Worm (Caenorhabditis elegans) whole organism, young adult: ENCODE data around the gene srbc-21.

ENCODE experiments used
- B0019.2 ChIP-seq: fragments of 200-800 bp; sonication (Bioruptor generic); conservative IDR thresholded peaks from 2 replicates; pipeline ENCODE4 v1.3.6; 2022; ENCODE audit warnings: missing genetic modification reagents, missing genetic modification characterization, missing compliant biosample characterization
- B0035.1 ChIP-seq: sonication (generic microtip); optimal IDR thresholded peaks from 2 replicates; lab custom pipeline; 2016; ENCODE audit warnings: missing genetic modification characterization, mild to moderate bottlenecking, missing compliant biosample characterization, missing genotype, missing genetic modification reagents
- B0261.1 ChIP-seq: sonication (generic microtip); optimal IDR thresholded peaks from 2 replicates; lab custom pipeline; 2016; ENCODE audit warnings: mild to moderate bottlenecking, missing genetic modification characterization, moderate library complexity, missing compliant biosample characterization
- D2030.7 ChIP-seq: fragments of 200-800 bp; sonication (Bioruptor generic); IDR thresholded peaks from 2 replicates; pipeline ENCODE4 v1.3.6; 2022; ENCODE audit warnings: missing genetic modification reagents, missing genetic modification characterization, missing compliant biosample characterization
- F10E7.11 ChIP-seq: sonication (generic microtip); optimal IDR thresholded peaks from 2 replicates; lab custom pipeline; 2017; ENCODE audit warnings: mild to moderate bottlenecking, missing genetic modification characterization, moderate library complexity, missing compliant biosample characterization
- F23B12.7 ChIP-seq: sonication (generic microtip); optimal IDR thresholded peaks from 2 replicates; lab custom pipeline; 2017; ENCODE audit warnings: missing genetic modification characterization, mild to moderate bottlenecking, missing compliant biosample characterization, antibody characterized with exemption, moderate library complexity; ENCODE audit not compliant: insufficient read depth
- F49E8.2 ChIP-seq: sonication (generic microtip); optimal IDR thresholded peaks from 3 replicates; lab custom pipeline; 2017; ENCODE audit warnings: missing genetic modification characterization, mild to moderate bottlenecking, missing compliant biosample characterization, antibody characterized with exemption, moderate library complexity; ENCODE audit not compliant: insufficient read depth
- F55B11.4 ChIP-seq: sonication (generic microtip); optimal IDR thresholded peaks from 2 replicates; lab custom pipeline; 2016; ENCODE audit warnings: missing compliant biosample characterization, missing genetic modification characterization, borderline replicate concordance; ENCODE audit not compliant: insufficient read depth
- F57A8.1 ChIP-seq: fragments of 200-800 bp; sonication (Bioruptor generic); optimal IDR thresholded peaks from 2 replicates; lab custom pipeline; 2018; ENCODE audit warnings: mild to moderate bottlenecking, missing genetic modification characterization, moderate library complexity, missing compliant biosample characterization
- T07F8.4 ChIP-seq: sonication (generic microtip); optimal IDR thresholded peaks from 2 replicates; lab custom pipeline; 2016; ENCODE audit warnings: mild to moderate bottlenecking, missing genetic modification characterization, moderate library complexity, missing compliant biosample characterization
- Y79H2A.3 ChIP-seq: fragments of 200-800 bp; sonication (Bioruptor generic); conservative IDR thresholded peaks from 2 replicates; pipeline ENCODE4 v1.3.6; 2022; ENCODE audit warnings: missing genetic modification reagents, missing genetic modification characterization, missing compliant biosample characterization
- ama-1 ChIP-seq, 3 experiments: fragments of 150-350 bp in 1 of 3; sonication (generic microtip) in 2 of 3; optimal IDR thresholded peaks; 2 replicates each; lab custom pipeline; 2014 to 2018; ENCODE audit warnings: missing biosample characterization in 2 of 3, missing genetic modification characterization in 2 of 3, missing genetic modification reagents in 2 of 3
- cebp-1 ChIP-seq, 2 experiments: fragments of 200-800 bp in 1 of 2; sonication (Bioruptor generic) in 1 of 2; sonication (generic microtip) in 1 of 2; IDR thresholded peaks in 1 of 2; optimal IDR thresholded peaks in 1 of 2; 2 replicates each; pipeline versions ENCODE4 v1.3.6 to Lab custom; 2017 to 2022; ENCODE audit warnings: missing compliant biosample characterization in 2 of 2, missing genetic modification characterization in 2 of 2, mild to moderate bottlenecking in 1 of 2, missing genetic modification reagents in 1 of 2, moderate library complexity in 1 of 2
- cebp-2 ChIP-seq: fragments of 200-800 bp; sonication (Bioruptor generic); IDR thresholded peaks from 2 replicates; pipeline ENCODE4 v1.3.6; 2022; ENCODE audit warnings: missing genetic modification characterization, missing compliant biosample characterization
- ceh-100 ChIP-seq: fragments of 200-800 bp; sonication (Bioruptor generic); IDR thresholded peaks from 2 replicates; pipeline ENCODE4 v1.3.6; 2022; ENCODE audit warnings: missing genetic modification reagents, missing genetic modification characterization, missing compliant biosample characterization
- ceh-27 ChIP-seq: fragments of 200-800 bp; sonication (Bioruptor generic); optimal IDR thresholded peaks from 2 replicates; lab custom pipeline; 2018; ENCODE audit warnings: mild to moderate bottlenecking, missing genetic modification characterization, moderate library complexity, missing compliant biosample characterization
- ceh-40 ChIP-seq: fragments of 200-800 bp; sonication (Bioruptor generic); IDR thresholded peaks from 2 replicates; pipeline ENCODE4 v1.3.6; 2022; ENCODE audit warnings: missing genetic modification characterization, missing compliant biosample characterization
- ceh-58 ChIP-seq: fragments of 200-800 bp; sonication (Bioruptor generic); IDR thresholded peaks from 2 replicates; pipeline ENCODE4 v1.3.6; 2022; ENCODE audit warnings: missing genetic modification characterization, missing compliant biosample characterization
- dpff-1 ChIP-seq: sonication (generic microtip); optimal IDR thresholded peaks from 2 replicates; lab custom pipeline; 2017; ENCODE audit warnings: mild to moderate bottlenecking, missing genetic modification characterization, missing compliant biosample characterization
- efl-1 ChIP-seq: fragments of 150-350 bp; optimal IDR thresholded peaks from 2 replicates; lab custom pipeline; 2014; ENCODE audit warnings: missing biosample characterization, missing genetic modification reagents, missing genetic modification characterization
- egl-44 ChIP-seq: fragments of 200-800 bp; sonication (Bioruptor generic); IDR thresholded peaks from 2 replicates; pipeline ENCODE4 v1.3.6; 2022; ENCODE audit warnings: missing genetic modification reagents, missing genetic modification characterization, missing compliant biosample characterization
- egrh-3 ChIP-seq: fragments of 200-800 bp; sonication (Bioruptor generic); IDR thresholded peaks from 2 replicates; pipeline ENCODE4 v1.3.6; 2022; ENCODE audit warnings: missing genetic modification reagents, missing genetic modification characterization, missing compliant biosample characterization
- hsf-1 ChIP-seq: fragments of 200-800 bp; sonication (Bioruptor generic); IDR thresholded peaks from 2 replicates; pipeline ENCODE4 v1.3.6; 2022; ENCODE audit warnings: missing genetic modification reagents, missing genetic modification characterization, missing compliant biosample characterization
- lsl-1 ChIP-seq: fragments of 200-800 bp; sonication (Bioruptor generic); optimal IDR thresholded peaks from 2 replicates; lab custom pipeline; 2018; ENCODE audit warnings: mild to moderate bottlenecking, missing genetic modification characterization, moderate library complexity, missing compliant biosample characterization
- lsy-27 ChIP-seq: sonication (generic microtip); optimal IDR thresholded peaks from 2 replicates; lab custom pipeline; 2017; ENCODE audit warnings: missing genetic modification characterization, mild to moderate bottlenecking, missing compliant biosample characterization, antibody characterized with exemption, missing genotype, borderline replicate concordance; ENCODE audit not compliant: insufficient read depth
- madf-3 ChIP-seq: fragments of 200-800 bp; sonication (Bioruptor generic); IDR thresholded peaks from 2 replicates; pipeline ENCODE4 v1.3.6; 2022; ENCODE audit warnings: missing genetic modification reagents, missing genetic modification characterization, missing compliant biosample characterization
- madf-8 ChIP-seq: fragments of 200-800 bp; sonication (Bioruptor generic); conservative IDR thresholded peaks from 2 replicates; pipeline ENCODE4 v1.3.6; 2022; ENCODE audit warnings: missing genetic modification reagents, missing genetic modification characterization, missing compliant biosample characterization
- mel-28 ChIP-seq: sonication (generic microtip); optimal IDR thresholded peaks from 2 replicates; lab custom pipeline; 2016; ENCODE audit warnings: borderline replicate concordance, mild to moderate bottlenecking, missing genetic modification characterization, missing compliant biosample characterization
- nfya-1 ChIP-seq: sonication (generic microtip); optimal IDR thresholded peaks from 2 replicates; lab custom pipeline; 2017; ENCODE audit warnings: antibody characterized with exemption, missing compliant biosample characterization, missing genetic modification characterization, borderline replicate concordance; ENCODE audit not compliant: insufficient read depth
- nhr-90 ChIP-seq: sonication (generic microtip); optimal IDR thresholded peaks from 2 replicates; lab custom pipeline; 2016; ENCODE audit warnings: missing genotype, mild to moderate bottlenecking, missing genetic modification characterization, missing compliant biosample characterization
- pha-4 ChIP-seq: fragments of 150-350 bp; sonication (generic microtip); optimal IDR thresholded peaks from 2 replicates; lab custom pipeline; 2014; ENCODE audit warnings: missing biosample characterization, missing genetic modification reagents, missing genetic modification characterization
- sea-2 ChIP-seq: fragments of 200-800 bp; sonication (Bioruptor generic); IDR thresholded peaks from 2 replicates; pipeline ENCODE4 v1.3.6; 2022; ENCODE audit warnings: missing genetic modification characterization, missing compliant biosample characterization
- tbx-9 ChIP-seq: sonication (generic microtip); optimal IDR thresholded peaks from 2 replicates; lab custom pipeline; 2016; ENCODE audit warnings: borderline replicate concordance, missing genetic modification characterization, inconsistent platforms, missing compliant biosample characterization
- xnd-1 ChIP-seq: sonication (generic microtip); optimal IDR thresholded peaks from 2 replicates; lab custom pipeline; 2016; ENCODE audit warnings: missing genotype, missing genetic modification reagents, missing genetic modification characterization, missing compliant biosample characterization
- ztf-18 ChIP-seq: sonication (generic microtip); optimal IDR thresholded peaks from 2 replicates; lab custom pipeline; 2016; ENCODE audit warnings: missing genotype, mild to moderate bottlenecking, missing genetic modification characterization, missing compliant biosample characterization
- ztf-25 ChIP-seq: fragments of 200-800 bp; sonication (Bioruptor generic); IDR thresholded peaks from 2 replicates; pipeline ENCODE4 v1.3.6; 2022; ENCODE audit warnings: missing genetic modification reagents, missing genetic modification characterization, missing compliant biosample characterization
- ztf-3 ChIP-seq: fragments of 200-800 bp; sonication (Bioruptor generic); optimal IDR thresholded peaks from 2 replicates; lab custom pipeline; 2018; ENCODE audit warnings: mild to moderate bottlenecking, missing genetic modification characterization, missing compliant biosample characterization
- ztf-6 ChIP-seq: fragments of 200-800 bp; sonication (Bioruptor generic); IDR thresholded peaks from 2 replicates; pipeline ENCODE4 v1.3.6; 2022; ENCODE audit warnings: missing genetic modification reagents, missing genetic modification characterization, missing compliant biosample characterization

srbc-21 gene

DNA sequence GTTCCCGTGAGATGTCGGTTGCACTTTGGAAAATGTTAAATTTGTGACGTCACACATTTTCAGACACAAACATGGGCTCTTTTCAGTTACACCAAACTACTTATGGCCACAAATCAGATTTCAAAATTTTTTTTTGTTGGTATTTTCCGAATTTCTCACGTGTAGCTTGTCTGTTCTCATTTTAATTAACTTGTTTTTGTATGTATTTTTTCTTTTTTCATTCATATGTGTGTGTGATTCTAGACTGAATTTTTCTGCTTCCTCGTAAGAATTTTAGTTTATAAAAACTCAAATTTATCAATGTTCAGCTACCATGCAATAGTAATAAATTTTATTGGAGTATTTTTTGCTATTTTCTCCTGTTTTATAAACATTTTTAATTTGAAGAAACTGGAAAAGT, 1.5 kb downstream of the srbc-21 start, which contains the start of gene srbc-22:
Gene srbc-22 (plus strand): TSS at position 301 of the 400 bp plus-strand sequence.
- TF ChIP-seq F55B11.4: no peak
- TF ChIP-seq hsf-1 (GFP tag; lab: Robert Waterston, UW): no peak
- no peak for TF ChIP-seq B0261.1 (tag; lab: Kevin White, UChicago)
- TF ChIP-seq D2030.7: no peak
- no peak for TF ChIP-seq dpff-1
- no peak for TF ChIP-seq lsy-27
- no peak for TF ChIP-seq madf-3 (GFP tag; lab: Robert Waterston, UW)
- no peak for TF ChIP-seq sea-2
- no peak for TF ChIP-seq mel-28
- TF ChIP-seq tbx-9 (tag; lab: Kevin White, UChicago): no peak
- TF ChIP-seq ama-1 (optimal IDR thresholded peaks at IDR 0.05; lab: Kevin White, UChicago): no peak
- TF ChIP-seq ama-1 (GFP tag; optimal IDR thresholded peaks at IDR 0.05; lab: Kevin White, UChicago): no peak
- no peak for TF ChIP-seq ceh-27 (GFP tag; lab: Kevin White, UChicago)
- no peak for TF ChIP-seq ztf-25 (GFP tag; lab: Robert Waterston, UW)
- no peak for TF ChIP-seq ceh-58 (GFP tag; lab: Robert Waterston, UW)
- TF ChIP-seq egl-44: no peak
- TF ChIP-seq Y79H2A.3: no peak
- TF ChIP-seq ztf-6 (GFP tag; lab: Robert Waterston, UW): no peak
- TF ChIP-seq ceh-100 (GFP tag; lab: Robert Waterston, UW): no peak

DNA sequence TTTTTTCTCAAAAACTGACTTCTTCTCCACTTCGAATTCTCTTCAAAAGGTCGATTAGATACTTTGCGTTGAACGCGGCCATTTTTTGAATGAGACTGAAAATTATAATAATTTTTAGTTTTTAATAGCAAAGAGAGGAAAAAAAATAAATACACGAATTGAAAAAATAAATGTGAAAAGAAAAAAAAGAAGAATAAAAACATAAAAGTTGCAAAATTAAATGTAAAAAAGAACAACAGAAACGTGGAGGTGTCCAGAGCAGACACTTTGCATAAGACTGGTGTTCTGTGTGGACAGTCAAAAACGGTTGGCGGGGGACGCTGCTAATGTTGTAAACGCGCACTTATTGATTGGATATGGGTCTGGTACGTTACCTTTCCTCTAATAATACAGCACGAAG, 4.0 kb downstream of the srbc-21 start, which contains the start of gene C45H4.14:
Gene C45H4.14 (minus strand): TSS at position 101 of the 400 bp plus-strand sequence.
- TF ChIP-seq cebp-2 (GFP tag; lab: Robert Waterston, UW) (no peak), madf-8 (GFP tag; lab: Robert Waterston, UW) (0 out of 2 replicates have a peak, but pooled peaks have one; percentile 9), efl-1 (GFP tag; lab: Kevin White, UChicago) (peak; percentile 45)

DNA sequence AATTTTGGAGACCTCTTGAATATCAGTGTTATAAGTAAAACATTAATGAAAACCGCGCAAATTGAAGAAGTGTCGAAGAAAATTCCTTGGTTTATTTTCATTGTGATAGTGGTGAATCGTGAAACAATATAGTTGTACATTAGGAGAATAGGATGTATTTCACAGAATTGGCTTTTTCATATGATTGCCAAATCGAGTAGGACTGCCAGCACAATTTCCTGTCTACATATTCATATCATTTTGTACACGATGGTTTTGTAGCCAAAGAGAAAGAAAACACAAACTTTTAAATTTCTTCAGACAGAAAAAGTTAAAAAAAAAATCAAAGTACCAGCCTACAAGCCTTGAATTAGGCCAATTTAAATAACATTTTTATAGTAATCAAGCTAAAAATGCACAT, 8.4 kb downstream of the srbc-21 start, which contains the start of gene str-255:
Gene str-255 (minus strand): TSS at position 101 of the 400 bp plus-strand sequence.
- TF ChIP-seq lsl-1 (GFP tag; lab: Kevin White, UChicago): no peak
- TF ChIP-seq ztf-3: no peak
- no peak for TF ChIP-seq ama-1 (optimal IDR thresholded peaks at IDR 0.05; lab: Kevin White, UChicago)
- no peak for TF ChIP-seq ama-1 (GFP tag; optimal IDR thresholded peaks at IDR 0.05; lab: Kevin White, UChicago)
- no peak for TF ChIP-seq sea-2
- no peak for TF ChIP-seq nfya-1 (tag; lab: Kevin White, UChicago)
- TF ChIP-seq ztf-25 (GFP tag; lab: Robert Waterston, UW): no peak
- TF ChIP-seq ceh-40 (GFP tag; lab: Robert Waterston, UW): no peak
- TF ChIP-seq, all 124 proteins: peak for 0

DNA sequence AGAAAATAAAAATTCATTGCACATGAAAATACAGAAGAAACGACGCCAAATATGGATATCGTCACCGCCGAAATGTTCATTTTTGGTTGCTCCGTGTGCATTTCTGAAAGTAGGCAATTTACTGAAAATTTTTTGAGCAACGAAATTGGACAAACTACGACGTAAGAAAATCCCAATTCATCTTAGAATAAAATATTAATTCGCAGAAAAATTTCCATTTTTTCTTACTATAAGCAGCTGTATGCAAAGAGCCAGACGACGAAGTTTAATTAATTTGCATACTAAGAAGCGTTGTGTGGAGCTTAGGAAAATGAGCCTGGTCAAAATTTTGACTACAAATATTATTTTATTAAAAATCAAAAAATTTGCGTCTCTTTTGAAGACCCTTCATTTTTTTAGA, 11.3 kb downstream of the srbc-21 start, which contains the start of gene srbc-19:
Gene srbc-19 (minus strand): TSS at position 101 of the 400 bp plus-strand sequence.
- TF ChIP-seq F23B12.7 (tag; lab: Kevin White, UChicago): no peak
- TF ChIP-seq ceh-40 (GFP tag; lab: Robert Waterston, UW): no peak
- no peak for TF ChIP-seq B0019.2 (GFP tag; lab: Robert Waterston, UW)
- TF ChIP-seq mel-28: no peak
- no peak for TF ChIP-seq xnd-1
- TF ChIP-seq pha-4 (tag; lab: Kevin White, UChicago): no peak
- no peak for TF ChIP-seq ama-1 (optimal IDR thresholded peaks at IDR 0.05; lab: Kevin White, UChicago)
- no peak for TF ChIP-seq ama-1 (GFP tag; optimal IDR thresholded peaks at IDR 0.05; lab: Kevin White, UChicago)
- TF ChIP-seq sea-2: no peak
- TF ChIP-seq F10E7.11: no peak
- no peak for TF ChIP-seq D2030.7
- no peak for TF ChIP-seq nhr-90 (tag; lab: Kevin White, UChicago)
- TF ChIP-seq ztf-18 (tag; lab: Kevin White, UChicago): no peak
- no peak for TF ChIP-seq nfya-1 (tag; lab: Kevin White, UChicago)
- no peak for TF ChIP-seq egrh-3
- TF ChIP-seq cebp-1 (GFP tag; IDR thresholded peaks at IDR 0.05; lab: Robert Waterston, UW): no peak
- no peak for TF ChIP-seq cebp-1 (tag; optimal IDR thresholded peaks at IDR 0.05; lab: Kevin White, UChicago)
- TF ChIP-seq F57A8.1: no peak
- TF ChIP-seq B0035.1 (tag; lab: Kevin White, UChicago): no peak
- TF ChIP-seq F49E8.2 (tag; lab: Kevin White, UChicago): no peak
- no peak for TF ChIP-seq T07F8.4
